Worm (Caenorhabditis elegans) whole organism, L4 larva: ENCODE results near the gene comt-4.

Experiments used
- R02D3.7 ChIP-seq: fragments of 150-350 bp; sonication (generic microtip); optimal IDR thresholded peaks from 3 replicates; lab custom pipeline; 2014; ENCODE audit warnings: missing biosample characterization, missing genetic modification characterization
- ama-1 ChIP-seq: fragments of 150-350 bp; optimal IDR thresholded peaks from 2 replicates; lab custom pipeline; 2014; ENCODE audit warnings: inconsistent platforms, mixed read lengths
- arid-1 ChIP-seq: fragments of 200-800 bp; sonication (Bioruptor generic); conservative IDR thresholded peaks from 2 replicates; pipeline ENCODE4 v1.3.6; 2022; ENCODE audit warnings: missing genetic modification reagents, missing genetic modification characterization, missing compliant biosample characterization
- ceh-28 ChIP-seq: fragments of 150-350 bp; optimal IDR thresholded peaks from 2 replicates; lab custom pipeline; 2014; ENCODE audit warnings: missing biosample characterization, missing genetic modification reagents, missing genetic modification characterization
- mep-1 ChIP-seq: fragments of 150-350 bp; sonication (generic microtip); optimal IDR thresholded peaks from 3 replicates; lab custom pipeline; 2014; ENCODE audit warnings: missing biosample characterization, missing genetic modification characterization
- mxl-2 ChIP-seq: fragments of 200-800 bp; sonication (Bioruptor generic); conservative IDR thresholded peaks from 2 replicates; pipeline ENCODE4 v1.3.6; 2022; ENCODE audit warnings: missing genetic modification reagents, missing genetic modification characterization, missing compliant biosample characterization
- nhr-76 ChIP-seq: fragments of 150-350 bp; optimal IDR thresholded peaks from 2 replicates; lab custom pipeline; 2014; ENCODE audit warnings: missing biosample characterization, missing genetic modification characterization
- nhr-77 ChIP-seq: fragments of 150-350 bp; optimal IDR thresholded peaks from 2 replicates; lab custom pipeline; 2014; ENCODE audit warnings: missing biosample characterization, missing genetic modification characterization
- ztf-11 ChIP-seq: fragments of 150-350 bp; optimal IDR thresholded peaks from 2 replicates; lab custom pipeline; 2014; ENCODE audit warnings: missing biosample characterization, missing genetic modification characterization

DNA sequence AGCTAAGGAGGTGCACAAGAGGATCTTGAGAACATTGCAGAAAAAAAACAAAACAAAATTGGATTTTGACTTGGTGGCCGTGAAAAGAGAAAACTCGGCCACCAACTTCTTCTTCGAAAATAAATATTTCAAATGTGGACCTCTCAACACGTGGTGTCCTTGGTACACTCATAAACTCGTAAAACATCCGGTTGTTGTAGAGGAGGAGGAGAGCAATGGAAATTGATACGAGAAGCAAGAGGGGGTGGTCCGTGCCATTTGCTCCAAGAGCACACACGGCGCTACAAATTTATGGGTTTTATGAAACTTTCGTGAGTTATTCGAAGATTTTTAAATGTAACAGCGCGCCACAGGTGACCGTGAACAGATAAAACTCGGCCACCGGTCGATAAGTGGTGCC is 31.9 kb upstream of the comt-4 start:
- TF ChIP-seq ceh-28: no peak
- TF ChIP-seq mxl-2 (GFP tag; lab: Robert Waterston, UW): no peak
- TF ChIP-seq mep-1 (tag; lab: Kevin White, UChicago): no peak
- TF ChIP-seq arid-1 (GFP tag; lab: Robert Waterston, UW): no peak
- no peak for TF ChIP-seq nhr-76 (tag; lab: Kevin White, UChicago)
- TF ChIP-seq nhr-77 (tag; lab: Kevin White, UChicago): no peak
- no peak for TF ChIP-seq R02D3.7
- no peak for TF ChIP-seq ztf-11 (tag; lab: Kevin White, UChicago)
- no peak for TF ChIP-seq ama-1 (lab: Kevin White, UChicago)
